Fruit fly (Drosophila melanogaster): ENCODE measurements around the gene gammaTub23C.

gammaTub23C gene

DNA sequence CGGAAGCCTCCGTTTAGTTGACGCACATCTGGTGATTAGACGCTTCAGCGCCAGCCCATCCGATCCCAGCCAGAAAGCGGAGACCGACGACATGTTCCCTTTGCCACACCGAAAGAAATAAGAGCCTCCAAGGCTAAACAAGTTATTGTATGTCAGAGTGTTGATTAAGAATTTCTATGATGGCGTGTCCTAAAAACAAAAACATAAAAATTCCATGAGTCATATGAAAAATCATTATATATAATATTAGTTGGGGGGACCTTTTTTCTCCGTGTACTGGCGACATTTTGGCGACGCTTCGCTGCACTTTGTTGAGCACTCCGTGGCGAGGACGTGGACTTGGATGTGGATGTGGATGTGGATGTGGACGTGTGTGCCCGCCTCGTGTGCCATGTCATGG lies 40.1 kb downstream of the gammaTub23C start (continued):
- TF ChIP-seq CG14050 (GFP tag; IDR thresholded peaks at IDR 0.05) (no peak), CG8359 (GFP tag; optimal IDR thresholded peaks at IDR 0.05; ENCODE audit: borderline replicate concordance) (no peak), CG31365 (tag; optimal IDR thresholded peaks at IDR 0.05) (no peak), tgo (GFP tag; IDR thresholded peaks at IDR 0.05) (no peak), E2f2 (GFP tag; IDR thresholded peaks at IDR 0.05) (no peak), Opbp (GFP tag; IDR thresholded peaks at IDR 0.05; ENCODE audit: partially characterized antibody) (no peak), al (GFP tag; IDR thresholded peaks at IDR 0.05) (no peak), CG12236 (GFP tag; optimal IDR thresholded peaks at IDR 0.05) (no peak), sug (tag; optimal IDR thresholded peaks at IDR 0.05) (no peak), CG11085 (GFP tag; IDR thresholded peaks at IDR 0.05) (no peak), CoRest (tag; optimal IDR thresholded peaks at IDR 0.05) (peak; percentile 7), ATbp (GFP tag; optimal IDR thresholded peaks at IDR 0.05) (no peak), CG11723 (GFP tag; optimal IDR thresholded peaks at IDR 0.05) (no peak), CG7786 (GFP tag; optimal IDR thresholded peaks at IDR 0.05) (no peak), pum (GFP tag; optimal IDR thresholded peaks at IDR 0.05) (no peak), CG13894 (tag; optimal IDR thresholded peaks at IDR 0.05) (no peak), CG14441 (GFP tag; IDR thresholded peaks at IDR 0.05) (peak; percentile 23; the same call in 1 of the 2 replicates), kay (GFP tag; optimal IDR thresholded peaks at IDR 0.05) (no peak), run (tag; optimal IDR thresholded peaks at IDR 0.05) (no peak), CG12744 (GFP tag; optimal IDR thresholded peaks at IDR 0.05) (no peak), TFAM (GFP tag; optimal IDR thresholded peaks at IDR 0.05) (no peak), Meics (GFP tag; optimal IDR thresholded peaks at IDR 0.05) (no peak), slp2 (GFP tag; optimal IDR thresholded peaks at IDR 0.05) (no peak), gsb-n (tag; optimal IDR thresholded peaks at IDR 0.05) (no peak), CG3838 (GFP tag; optimal IDR thresholded peaks at IDR 0.05) (no peak), CG4404 (GFP tag; IDR thresholded peaks at IDR 0.05) (0 out of 2 replicates have a peak, but pooled peaks have one; percentile 37), Atf6 (GFP tag; IDR thresholded peaks at IDR 0.05) (no peak), CG6813 (GFP tag; optimal IDR thresholded peaks at IDR 0.05) (no peak), yki (optimal IDR thresholded peaks at IDR 0.05) (no peak), ato (GFP tag; IDR thresholded peaks at IDR 0.05; ENCODE audit: partially characterized antibody) (no peak), Hr3 (GFP tag; optimal IDR thresholded peaks at IDR 0.05) (peak; percentile 12), CG6254 (GFP tag; optimal IDR thresholded peaks at IDR 0.05) (no peak), CG10366 (GFP tag; IDR thresholded peaks at IDR 0.05) (peak; percentile 14; the same call in 1 of the 2 replicates), CG8944 (GFP tag; optimal IDR thresholded peaks at IDR 0.05) (no peak), pfk (GFP tag; optimal IDR thresholded peaks at IDR 0.05) (no peak), CG8478 (optimal IDR thresholded peaks at IDR 0.05) (no peak), hkb (optimal IDR thresholded peaks at IDR 0.05) (no peak), hkb (GFP tag; IDR thresholded peaks at IDR 0.05) (no peak), Dfd (GFP tag; optimal IDR thresholded peaks at IDR 0.05) (no peak), schlank (tag; optimal IDR thresholded peaks at IDR 0.05) (no peak), NC2β (GFP tag; optimal IDR thresholded peaks at IDR 0.05) (no peak), CG32532 (GFP tag; IDR thresholded peaks at IDR 0.05) (no peak; the same call in 1 of the 2 replicates), Deaf1 (tag; optimal IDR thresholded peaks at IDR 0.05) (no peak), HLH3B (GFP tag; IDR thresholded peaks at IDR 0.05) (peak; percentile 50), CG34422 (GFP tag; IDR thresholded peaks at IDR 0.05) (no peak), NK7.1 (GFP tag; optimal IDR thresholded peaks at IDR 0.05) (no peak), CG18764 (GFP tag; optimal IDR thresholded peaks at IDR 0.05) (no peak), CG13287 (GFP tag; IDR thresholded peaks at IDR 0.05; ENCODE audit: partially characterized antibody) (no peak), Xbp1 (GFP tag; optimal IDR thresholded peaks at IDR 0.05) (peak; percentile 42), zen (tag; optimal IDR thresholded peaks at IDR 0.05) (no peak), CG3065 (GFP tag; optimal IDR thresholded peaks at IDR 0.05) (no peak), ash1 (GFP tag; optimal IDR thresholded peaks at IDR 0.05) (no peak), CG17912 (GFP tag; optimal IDR thresholded peaks at IDR 0.05) (no peak)
